Worm (Caenorhabditis elegans) whole organism, young adult: Measurements from ENCODE around the gene B0416.11.
A peak's percentile ranks its signal among the peaks of the same experiment; 100 is the strongest.

ENCODE experiments used
- B0035.1 ChIP-seq: sonication (generic microtip); optimal IDR thresholded peaks from 2 replicates; lab custom pipeline; 2016; ENCODE audit warnings: missing genetic modification characterization, mild to moderate bottlenecking, missing compliant biosample characterization, missing genotype, missing genetic modification reagents
- B0336.3 ChIP-seq: fragments of 200-800 bp; sonication (Bioruptor generic); IDR thresholded peaks from 2 replicates; pipeline ENCODE4 v1.3.6; 2022; ENCODE audit warnings: missing genetic modification characterization, missing compliant biosample characterization
- C17E4.6 ChIP-seq: fragments of 200-800 bp; sonication (Bioruptor generic); IDR thresholded peaks from 2 replicates; pipeline ENCODE4 v1.3.6; 2022; ENCODE audit warnings: missing genetic modification reagents, missing genetic modification characterization, missing compliant biosample characterization
- D2030.7 ChIP-seq: fragments of 200-800 bp; sonication (Bioruptor generic); IDR thresholded peaks from 2 replicates; pipeline ENCODE4 v1.3.6; 2022; ENCODE audit warnings: missing genetic modification reagents, missing genetic modification characterization, missing compliant biosample characterization
- F10E7.11 ChIP-seq: sonication (generic microtip); optimal IDR thresholded peaks from 2 replicates; lab custom pipeline; 2017; ENCODE audit warnings: mild to moderate bottlenecking, missing genetic modification characterization, moderate library complexity, missing compliant biosample characterization
- F23B12.7 ChIP-seq: sonication (generic microtip); optimal IDR thresholded peaks from 2 replicates; lab custom pipeline; 2017; ENCODE audit warnings: missing genetic modification characterization, mild to moderate bottlenecking, missing compliant biosample characterization, antibody characterized with exemption, moderate library complexity; ENCODE audit not compliant: insufficient read depth
- F33H1.4 ChIP-seq: fragments of 200-800 bp; sonication (Bioruptor generic); IDR thresholded peaks from 2 replicates; pipeline ENCODE4 v1.3.6; 2022; ENCODE audit warnings: missing genetic modification reagents, missing genetic modification characterization, missing compliant biosample characterization
- F52B5.7 ChIP-seq: sonication (generic microtip); optimal IDR thresholded peaks from 2 replicates; lab custom pipeline; 2016; ENCODE audit warnings: mild to moderate bottlenecking, missing genetic modification characterization, missing compliant biosample characterization
- ZK185.1 ChIP-seq: sonication (generic microtip); optimal IDR thresholded peaks from 2 replicates; lab custom pipeline; 2016; ENCODE audit warnings: mild to moderate bottlenecking, missing genetic modification characterization, missing compliant biosample characterization; ENCODE audit not compliant: poor library complexity, severe bottlenecking
- ama-1 ChIP-seq, 3 experiments: fragments of 150-350 bp in 1 of 3; sonication (generic microtip) in 2 of 3; optimal IDR thresholded peaks; 2 replicates each; lab custom pipeline; 2014 to 2018; ENCODE audit warnings: missing biosample characterization in 2 of 3, missing genetic modification characterization in 2 of 3, missing genetic modification reagents in 2 of 3
- aptf-3 ChIP-seq: fragments of 200-800 bp; sonication (Bioruptor generic); IDR thresholded peaks from 2 replicates; pipeline ENCODE4 v1.3.6; 2022; ENCODE audit warnings: missing genetic modification characterization, missing compliant biosample characterization
- athp-1 ChIP-seq: sonication (generic microtip); optimal IDR thresholded peaks from 2 replicates; lab custom pipeline; 2017; ENCODE audit warnings: mild to moderate bottlenecking, missing genetic modification characterization, missing compliant biosample characterization
- attf-6 ChIP-seq: fragments of 200-800 bp; sonication (Bioruptor generic); IDR thresholded peaks from 2 replicates; pipeline ENCODE4 v1.3.6; 2022; ENCODE audit warnings: missing genetic modification reagents, missing genetic modification characterization, missing compliant biosample characterization
- bed-2 ChIP-seq: fragments of 200-800 bp; sonication (Bioruptor generic); IDR thresholded peaks from 2 replicates; pipeline ENCODE4 v1.3.6; 2022; ENCODE audit warnings: missing genetic modification reagents, missing genetic modification characterization, missing compliant biosample characterization
- ceh-27 ChIP-seq: fragments of 200-800 bp; sonication (Bioruptor generic); optimal IDR thresholded peaks from 2 replicates; lab custom pipeline; 2018; ENCODE audit warnings: mild to moderate bottlenecking, missing genetic modification characterization, moderate library complexity, missing compliant biosample characterization
- ceh-40 ChIP-seq: fragments of 200-800 bp; sonication (Bioruptor generic); IDR thresholded peaks from 2 replicates; pipeline ENCODE4 v1.3.6; 2022; ENCODE audit warnings: missing genetic modification characterization, missing compliant biosample characterization
- ceh-58 ChIP-seq: fragments of 200-800 bp; sonication (Bioruptor generic); IDR thresholded peaks from 2 replicates; pipeline ENCODE4 v1.3.6; 2022; ENCODE audit warnings: missing genetic modification characterization, missing compliant biosample characterization
- ceh-79 ChIP-seq: sonication (generic microtip); optimal IDR thresholded peaks from 2 replicates; lab custom pipeline; 2017; ENCODE audit warnings: mild to moderate bottlenecking, missing genetic modification characterization, missing compliant biosample characterization
- die-1 ChIP-seq: sonication (generic microtip); optimal IDR thresholded peaks from 2 replicates; lab custom pipeline; 2016; ENCODE audit warnings: missing genotype, mild to moderate bottlenecking, missing genetic modification characterization, missing compliant biosample characterization
- dox-1 ChIP-seq: fragments of 200-800 bp; sonication (Bioruptor generic); IDR thresholded peaks from 2 replicates; pipeline ENCODE4 v1.3.6; 2022; ENCODE audit warnings: missing genetic modification reagents, missing genetic modification characterization, missing compliant biosample characterization
- dpff-1 ChIP-seq: sonication (generic microtip); optimal IDR thresholded peaks from 2 replicates; lab custom pipeline; 2017; ENCODE audit warnings: mild to moderate bottlenecking, missing genetic modification characterization, missing compliant biosample characterization
- dpl-1 ChIP-seq: fragments of 150-350 bp; optimal IDR thresholded peaks from 2 replicates; lab custom pipeline; 2014; ENCODE audit warnings: missing biosample characterization, missing genetic modification reagents, missing genetic modification characterization
- egl-44 ChIP-seq: fragments of 200-800 bp; sonication (Bioruptor generic); IDR thresholded peaks from 2 replicates; pipeline ENCODE4 v1.3.6; 2022; ENCODE audit warnings: missing genetic modification reagents, missing genetic modification characterization, missing compliant biosample characterization
- egrh-3 ChIP-seq: fragments of 200-800 bp; sonication (Bioruptor generic); IDR thresholded peaks from 2 replicates; pipeline ENCODE4 v1.3.6; 2022; ENCODE audit warnings: missing genetic modification reagents, missing genetic modification characterization, missing compliant biosample characterization
- ekl-4 ChIP-seq: fragments of 200-800 bp; sonication (Bioruptor generic); IDR thresholded peaks from 2 replicates; pipeline ENCODE4 v1.3.6; 2022; ENCODE audit warnings: missing genetic modification reagents, missing genetic modification characterization, missing compliant biosample characterization
- ets-4 ChIP-seq: fragments of 200-800 bp; sonication (Bioruptor generic); optimal IDR thresholded peaks from 2 replicates; lab custom pipeline; 2018; ENCODE audit warnings: mild to moderate bottlenecking, missing genetic modification characterization, missing compliant biosample characterization
- fkh-3 ChIP-seq: sonication (generic microtip); optimal IDR thresholded peaks from 2 replicates; lab custom pipeline; 2016; ENCODE audit warnings: mild to moderate bottlenecking, missing genetic modification characterization, missing compliant biosample characterization
- him-1 ChIP-seq: sonication (generic microtip); optimal IDR thresholded peaks from 2 replicates; lab custom pipeline; 2016; ENCODE audit warnings: missing genotype, missing genetic modification reagents, missing genetic modification characterization, missing compliant biosample characterization
- madf-10 ChIP-seq: sonication (generic microtip); optimal IDR thresholded peaks from 2 replicates; lab custom pipeline; 2016; ENCODE audit warnings: mild to moderate bottlenecking, missing genetic modification characterization, missing compliant biosample characterization
- madf-3 ChIP-seq: fragments of 200-800 bp; sonication (Bioruptor generic); IDR thresholded peaks from 2 replicates; pipeline ENCODE4 v1.3.6; 2022; ENCODE audit warnings: missing genetic modification reagents, missing genetic modification characterization, missing compliant biosample characterization
- madf-6 ChIP-seq: fragments of 200-800 bp; sonication (Bioruptor generic); IDR thresholded peaks from 2 replicates; pipeline ENCODE4 v1.3.6; 2022; ENCODE audit warnings: missing genetic modification reagents, missing genetic modification characterization, missing compliant biosample characterization
- mes-4 ChIP-seq: sonication (generic microtip); optimal IDR thresholded peaks from 2 replicates; lab custom pipeline; 2016; ENCODE audit warnings: missing genotype, missing genetic modification characterization, missing compliant biosample characterization
- mxl-1 ChIP-seq: sonication (generic microtip); optimal IDR thresholded peaks from 2 replicates; lab custom pipeline; 2016; ENCODE audit warnings: missing genetic modification characterization, missing compliant biosample characterization
- nhr-90 ChIP-seq: sonication (generic microtip); optimal IDR thresholded peaks from 2 replicates; lab custom pipeline; 2016; ENCODE audit warnings: missing genotype, mild to moderate bottlenecking, missing genetic modification characterization, missing compliant biosample characterization
- pha-4 ChIP-seq: fragments of 150-350 bp; sonication (generic microtip); optimal IDR thresholded peaks from 2 replicates; lab custom pipeline; 2014; ENCODE audit warnings: missing biosample characterization, missing genetic modification reagents, missing genetic modification characterization
- sea-2 ChIP-seq: fragments of 200-800 bp; sonication (Bioruptor generic); IDR thresholded peaks from 2 replicates; pipeline ENCODE4 v1.3.6; 2022; ENCODE audit warnings: missing genetic modification characterization, missing compliant biosample characterization
- snpc-1.1 ChIP-seq: sonication (generic microtip); optimal IDR thresholded peaks from 2 replicates; lab custom pipeline; 2017; ENCODE audit warnings: missing genetic modification characterization, mild to moderate bottlenecking, missing compliant biosample characterization, antibody characterized with exemption, moderate library complexity, missing genotype, missing genetic modification reagents; ENCODE audit not compliant: insufficient read depth
- snpc-4 ChIP-seq, 5 experiments: fragments of 150-350 bp in 1 of 5; sonication (generic microtip) in 4 of 5; optimal IDR thresholded peaks; 2 replicates each; lab custom pipeline; 2014 to 2018; ENCODE audit warnings: missing genetic modification characterization in 5 of 5, missing biosample characterization in 3 of 5, antibody characterized with exemption in 2 of 5, mild to moderate bottlenecking in 2 of 5, missing compliant biosample characterization in 2 of 5, missing genotype in 2 of 5, moderate library complexity in 2 of 5, missing genetic modification reagents in 1 of 5
- somi-1 ChIP-seq: fragments of 200-800 bp; sonication (Bioruptor generic); optimal IDR thresholded peaks from 2 replicates; lab custom pipeline; 2018; ENCODE audit warnings: mild to moderate bottlenecking, missing genetic modification characterization, missing compliant biosample characterization
- tbx-9 ChIP-seq: sonication (generic microtip); optimal IDR thresholded peaks from 2 replicates; lab custom pipeline; 2016; ENCODE audit warnings: borderline replicate concordance, missing genetic modification characterization, inconsistent platforms, missing compliant biosample characterization
- unc-130 ChIP-seq: sonication (generic microtip); optimal IDR thresholded peaks from 2 replicates; lab custom pipeline; 2016; ENCODE audit warnings: missing genetic modification reagents, missing genetic modification characterization, missing compliant biosample characterization
- xnd-1 ChIP-seq: sonication (generic microtip); optimal IDR thresholded peaks from 2 replicates; lab custom pipeline; 2016; ENCODE audit warnings: missing genotype, missing genetic modification reagents, missing genetic modification characterization, missing compliant biosample characterization
- zim-3 ChIP-seq: sonication (generic microtip); optimal IDR thresholded peaks from 2 replicates; lab custom pipeline; 2017; ENCODE audit warnings: mild to moderate bottlenecking, missing genetic modification characterization, moderate library complexity, missing compliant biosample characterization
- ztf-18 ChIP-seq: sonication (generic microtip); optimal IDR thresholded peaks from 2 replicates; lab custom pipeline; 2016; ENCODE audit warnings: missing genotype, mild to moderate bottlenecking, missing genetic modification characterization, missing compliant biosample characterization
- ztf-22 ChIP-seq: fragments of 200-800 bp; sonication (Bioruptor generic); optimal IDR thresholded peaks from 2 replicates; lab custom pipeline; 2018; ENCODE audit warnings: mild to moderate bottlenecking, missing genetic modification characterization, moderate library complexity, missing compliant biosample characterization
- ztf-26 ChIP-seq: sonication (generic microtip); optimal IDR thresholded peaks from 2 replicates; lab custom pipeline; 2017; ENCODE audit warnings: missing genetic modification characterization, missing compliant biosample characterization
- ztf-6 ChIP-seq: fragments of 200-800 bp; sonication (Bioruptor generic); IDR thresholded peaks from 2 replicates; pipeline ENCODE4 v1.3.6; 2022; ENCODE audit warnings: missing genetic modification reagents, missing genetic modification characterization, missing compliant biosample characterization

B0416.11 gene

DNA sequence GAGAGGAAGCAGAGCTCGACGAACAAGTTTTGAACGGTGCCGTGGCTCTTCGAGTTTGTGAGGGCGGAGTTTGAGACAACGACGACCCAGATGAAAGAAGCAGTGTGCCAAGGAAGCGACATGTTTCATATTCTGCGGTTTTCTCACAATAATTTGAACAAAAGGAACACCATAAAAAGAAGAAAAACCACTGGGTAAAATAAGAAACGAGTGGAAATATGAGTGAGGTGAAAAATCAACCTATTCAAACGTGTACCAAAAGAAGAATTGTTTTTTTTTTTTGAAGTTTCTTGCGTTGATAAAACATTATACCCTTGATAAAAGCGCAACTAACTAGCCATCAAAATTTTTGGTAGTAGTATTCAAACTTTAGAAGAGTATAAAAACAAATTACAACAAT, 40.8 kb downstream of the B0416.11 start, which contains the start of gene lgc-4 (continued):
- TF ChIP-seq ama-1 (optimal IDR thresholded peaks at IDR 0.05; lab: Kevin White, UChicago): no peak
- no peak for TF ChIP-seq ama-1 (GFP tag; optimal IDR thresholded peaks at IDR 0.05; lab: Kevin White, UChicago)
- no peak for TF ChIP-seq C17E4.6 (GFP tag; lab: Robert Waterston, UW)
- no peak for TF ChIP-seq ceh-58 (GFP tag; lab: Robert Waterston, UW)
- no peak for TF ChIP-seq mes-4 (tag; lab: Kevin White, UChicago)
- no peak for TF ChIP-seq athp-1 (tag; lab: Kevin White, UChicago)
- TF ChIP-seq F33H1.4 (GFP tag; lab: Robert Waterston, UW): no peak
- no peak for TF ChIP-seq madf-3
- no peak for TF ChIP-seq xnd-1 (tag; lab: Kevin White, UChicago)

- TF ChIP-seq ztf-26 (tag; lab: Kevin White, UChicago): no peak
- TF ChIP-seq madf-10 (tag; lab: Kevin White, UChicago): peak; percentile 24
- no peak for TF ChIP-seq pha-4 (tag; lab: Kevin White, UChicago)
- no peak for TF ChIP-seq dpff-1 (tag; lab: Kevin White, UChicago)
- peak; percentile 61 for TF ChIP-seq ztf-18 (tag; lab: Kevin White, UChicago)
- peak; percentile 49 for TF ChIP-seq snpc-4 (GFP tag; optimal IDR thresholded peaks at IDR 0.05; lab: Kevin White, UChicago)
- no peak for TF ChIP-seq snpc-4 (tag; optimal IDR thresholded peaks at IDR 0.05; lab: Kevin White, UChicago)
- TF ChIP-seq ama-1 (optimal IDR thresholded peaks at IDR 0.05; lab: Kevin White, UChicago): no peak
- peak; percentile 18 to 84 for TF ChIP-seq ama-1 (GFP tag; optimal IDR thresholded peaks at IDR 0.05; lab: Kevin White, UChicago)
- peak; percentile 79 for TF ChIP-seq egl-44
- TF ChIP-seq dpl-1: no peak
- peak; percentile 56 for TF ChIP-seq D2030.7 (GFP tag; lab: Robert Waterston, UW)
- TF ChIP-seq him-1 (tag; lab: Kevin White, UChicago): peak; percentile 86
- TF ChIP-seq ztf-6 (GFP tag; lab: Robert Waterston, UW): no peak
- TF ChIP-seq F10E7.11: no peak
- TF ChIP-seq attf-6 (GFP tag; lab: Robert Waterston, UW): peak; percentile 46; the same call in 1 of the 2 replicates
- TF ChIP-seq zim-3 (tag; lab: Kevin White, UChicago): no peak
- peak; percentile 33 for TF ChIP-seq F52B5.7 (tag; lab: Kevin White, UChicago)
- TF ChIP-seq B0336.3 (GFP tag; lab: Robert Waterston, UW): no peak
- no peak for TF ChIP-seq bed-2
- TF ChIP-seq snpc-1.1 (tag; lab: Kevin White, UChicago): peak; percentile 44
- no peak; the same call in 1 of the 2 replicates for TF ChIP-seq dox-1 (GFP tag; lab: Robert Waterston, UW)
- TF ChIP-seq ztf-22 (GFP tag; lab: Kevin White, UChicago): no peak
- peak; percentile 84 for TF ChIP-seq nhr-90 (tag; lab: Kevin White, UChicago)
- no peak for TF ChIP-seq egrh-3 (GFP tag; lab: Robert Waterston, UW)
- no peak for TF ChIP-seq fkh-3 (tag; lab: Kevin White, UChicago)
- TF ChIP-seq sea-2: no peak
- TF ChIP-seq ets-4 (GFP tag; lab: Kevin White, UChicago): no peak
- no peak for TF ChIP-seq F23B12.7 (tag; lab: Kevin White, UChicago)
- no peak for TF ChIP-seq aptf-3 (GFP tag; lab: Robert Waterston, UW)
- TF ChIP-seq unc-130 (GFP tag; lab: Kevin White, UChicago): no peak
- TF ChIP-seq ekl-4 (GFP tag; lab: Robert Waterston, UW): no peak
- TF ChIP-seq somi-1 (GFP tag; lab: Kevin White, UChicago): peak; percentile 60
- 0 out of 2 replicates have a peak, but pooled peaks have one; percentile 54 for TF ChIP-seq ceh-40 (GFP tag; lab: Robert Waterston, UW)
- peak; percentile 57 for TF ChIP-seq mxl-1 (tag; lab: Kevin White, UChicago)
- TF ChIP-seq ceh-27: peak; percentile 6
- TF ChIP-seq B0035.1 (tag; lab: Kevin White, UChicago): peak; percentile 36
- no peak for TF ChIP-seq madf-6 (GFP tag; lab: Robert Waterston, UW)
- TF ChIP-seq tbx-9 (tag; lab: Kevin White, UChicago): no peak
- peak; percentile 86 for TF ChIP-seq die-1 (tag; lab: Kevin White, UChicago)
- TF ChIP-seq ceh-79 (tag; lab: Kevin White, UChicago): no peak
- TF ChIP-seq ZK185.1 (tag; lab: Kevin White, UChicago): peak; percentile 23
Observed at ce11 chrX:9238692-9239091, 44.2 kb downstream of the B0416.11 start.
